Fruit fly (Drosophila melanogaster): Measurements from ENCODE around the gene CG17129.

Gene CG17129

dm6 chr3L:629353-629915 lies 50.7 kb downstream of the CG17129 start:
- TF ChIP-seq Clk (GFP tag; optimal IDR thresholded peaks at IDR 0.05) (no peak), Hr96 (GFP tag; optimal IDR thresholded peaks at IDR 0.05) (no peak), CG11617 (GFP tag; optimal IDR thresholded peaks at IDR 0.05) (no peak), cic (GFP tag; optimal IDR thresholded peaks at IDR 0.05) (peak; percentile 55), CG14711 (tag; optimal IDR thresholded peaks at IDR 0.05) (no peak), CG33017 (tag; optimal IDR thresholded peaks at IDR 0.05) (no peak), bab1 (GFP tag; optimal IDR thresholded peaks at IDR 0.05) (no peak), pad (GFP tag; optimal IDR thresholded peaks at IDR 0.05) (no peak), Crg-1 (GFP tag; optimal IDR thresholded peaks at IDR 0.05) (no peak), tj (GFP tag; optimal IDR thresholded peaks at IDR 0.05) (no peak), ovo (GFP tag; optimal IDR thresholded peaks at IDR 0.05) (peak; percentile 28), CG7045 (GFP tag; optimal IDR thresholded peaks at IDR 0.05) (no peak), Mnt (GFP tag; optimal IDR thresholded peaks at IDR 0.05) (no peak), cnc (optimal IDR thresholded peaks at IDR 0.05) (no peak), CG12768 (GFP tag; optimal IDR thresholded peaks at IDR 0.05) (peak; percentile 65), kay (GFP tag; ENCODE audit: borderline replicate concordance) (no peak), CG7101 (tag; optimal IDR thresholded peaks at IDR 0.05) (no peak), CG1620 (GFP tag; optimal IDR thresholded peaks at IDR 0.05) (no peak), toe (GFP tag; optimal IDR thresholded peaks at IDR 0.05) (no peak), CG5204 (GFP tag; optimal IDR thresholded peaks at IDR 0.05) (no peak)

dm6 chr3L:628654-629285 lies 51.4 kb downstream of the CG17129 start:
- TF ChIP-seq kay (GFP tag; ENCODE audit: borderline replicate concordance) = peak; percentile 97
- TF ChIP-seq CG5204 (GFP tag; optimal IDR thresholded peaks at IDR 0.05) = no peak
- TF ChIP-seq Hr96 (GFP tag; optimal IDR thresholded peaks at IDR 0.05) = peak; percentile 21

Measured in whole organism, adult.